Fruit fly (Drosophila melanogaster): ENCODE measurements around the gene Abd-B.

Gene Abd-B

dm6 chr3R:16991781-16992180, 19.7 kb upstream of the Abd-B start, which contains the start of gene EMC2B (continued):
- TF ChIP-seq Lim3 (GFP tag; IDR thresholded peaks at IDR 0.05) (no peak), CG6683 (GFP tag; optimal IDR thresholded peaks at IDR 0.05) (no peak), lov (optimal IDR thresholded peaks at IDR 0.05) (no peak), lov (GFP tag; IDR thresholded peaks at IDR 0.05) (no peak), CG10366 (GFP tag; IDR thresholded peaks at IDR 0.05) (no peak), Kr (GFP tag; optimal IDR thresholded peaks at IDR 0.05) (no peak), CG2875 (GFP tag; optimal IDR thresholded peaks at IDR 0.05) (no peak), pzg (GFP tag; optimal IDR thresholded peaks at IDR 0.05) (peak; percentile 71), chn (GFP tag; optimal IDR thresholded peaks at IDR 0.05) (no peak), hth (optimal IDR thresholded peaks at IDR 0.05) (no peak), stwl (tag; optimal IDR thresholded peaks at IDR 0.05) (peak; percentile 88), unc-4 (GFP tag; IDR thresholded peaks at IDR 0.05; ENCODE audit: partially characterized antibody) (no peak), CG18476 (GFP tag; optimal IDR thresholded peaks at IDR 0.05) (peak; percentile 2), esg (GFP tag; conservative IDR thresholded peaks at IDR 0.05) (no peak), Sin3A (optimal IDR thresholded peaks at IDR 0.05) (no peak), CG8765 (GFP tag; IDR thresholded peaks at IDR 0.05) (no peak), NC2α (GFP tag; optimal IDR thresholded peaks at IDR 0.05) (no peak), Stat92E (GFP tag; optimal IDR thresholded peaks at IDR 0.05) (no peak), CG31224 (GFP tag; IDR thresholded peaks at IDR 0.05) (no peak), insv (GFP tag; optimal IDR thresholded peaks at IDR 0.05) (peak in 1 of 2 experiments; percentile 52), crc (GFP tag; optimal IDR thresholded peaks at IDR 0.05) (no peak), CG42726 (GFP tag; IDR thresholded peaks at IDR 0.05; ENCODE audit: partially characterized antibody) (no peak), unpg (GFP tag; optimal IDR thresholded peaks at IDR 0.05) (peak; percentile 52), CG11504 (tag; optimal IDR thresholded peaks at IDR 0.05) (peak; percentile 45), lmd (GFP tag; IDR thresholded peaks at IDR 0.05) (no peak), CG7745 (tag; optimal IDR thresholded peaks at IDR 0.05) (no peak), caup (GFP tag; optimal IDR thresholded peaks at IDR 0.05; ENCODE audit: severe bottlenecking) (no peak), ind (GFP tag; optimal IDR thresholded peaks at IDR 0.05) (peak; percentile 36), sima (GFP tag; optimal IDR thresholded peaks at IDR 0.05) (peak; percentile 11), gsb-n (tag; optimal IDR thresholded peaks at IDR 0.05) (peak; percentile 5), peb (GFP tag; IDR thresholded peaks at IDR 0.05) (no peak), CG12236 (GFP tag; optimal IDR thresholded peaks at IDR 0.05) (no peak), CG12942 (GFP tag; optimal IDR thresholded peaks at IDR 0.05) (no peak), eyg (GFP tag; optimal IDR thresholded peaks at IDR 0.05) (peak; percentile 75), fu2 (GFP tag; optimal IDR thresholded peaks at IDR 0.05) (no peak), tio (GFP tag; optimal IDR thresholded peaks at IDR 0.05) (no peak), ken (GFP tag; IDR thresholded peaks at IDR 0.05) (no peak), Antp (GFP tag; optimal IDR thresholded peaks at IDR 0.05) (peak; percentile 52), CG15269 (tag; optimal IDR thresholded peaks at IDR 0.05) (peak; percentile 35), ttk (GFP tag; IDR thresholded peaks at IDR 0.05) (no peak), abd-A (tag; optimal IDR thresholded peaks at IDR 0.05) (no peak), grn (GFP tag; optimal IDR thresholded peaks at IDR 0.05) (no peak), br (optimal IDR thresholded peaks at IDR 0.05) (no peak), CG14441 (GFP tag; IDR thresholded peaks at IDR 0.05) (no peak), fd3F (GFP tag; optimal IDR thresholded peaks at IDR 0.05) (no peak), al (GFP tag; IDR thresholded peaks at IDR 0.05) (no peak), pho (GFP tag; optimal IDR thresholded peaks at IDR 0.05) (no peak), Aef1 (GFP tag; IDR thresholded peaks at IDR 0.05) (no peak), C15 (GFP tag; IDR thresholded peaks at IDR 0.05) (no peak), CG30020 (tag; optimal IDR thresholded peaks at IDR 0.05) (no peak), zen2 (GFP tag; IDR thresholded peaks at IDR 0.05; ENCODE audit: partially characterized antibody) (no peak), CG12744 (GFP tag; optimal IDR thresholded peaks at IDR 0.05) (no peak), CG10209 (GFP tag; optimal IDR thresholded peaks at IDR 0.05) (no peak)

All from whole organism, embryonic.